Fruit fly (Drosophila melanogaster): ENCODE measurements around the gene primo-1.

primo-1 gene

DNA sequence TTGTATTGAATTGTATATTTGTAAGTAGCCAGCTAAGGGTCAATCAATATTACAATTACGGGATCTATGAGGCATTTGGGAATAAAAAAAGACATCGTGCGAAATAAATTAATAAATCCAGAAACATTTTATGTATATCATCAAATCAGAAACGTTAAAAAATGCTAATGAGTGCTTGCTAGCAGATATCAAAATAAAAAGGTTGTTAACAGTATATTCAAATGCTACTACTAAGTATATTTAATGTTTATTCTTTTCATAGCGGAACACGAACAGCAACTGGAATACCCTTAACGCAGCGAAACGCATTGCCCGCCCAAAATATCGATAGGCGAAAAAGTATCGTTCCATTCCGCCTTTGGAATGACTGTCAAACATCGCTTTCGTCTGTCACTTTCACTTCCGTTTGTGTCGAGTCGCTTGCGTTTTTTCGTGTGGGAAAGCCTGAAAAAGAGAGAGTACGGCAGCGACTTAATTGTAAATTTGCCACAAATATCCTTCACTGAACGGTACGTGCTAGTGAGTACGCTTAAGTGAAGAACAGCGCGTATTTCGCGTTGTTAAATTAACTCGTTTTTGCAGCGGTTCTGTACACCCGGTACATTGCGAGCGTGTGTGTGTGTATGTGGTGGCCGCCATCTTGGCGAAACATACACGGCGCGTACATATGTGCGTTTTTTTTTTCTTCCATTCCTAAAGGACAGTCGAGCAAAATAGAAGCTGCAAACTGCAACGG is 50.5 kb downstream of the primo-1 start, which contains the start of gene B52 (continued):
- TF ChIP-seq Nf-YB (GFP tag; optimal IDR thresholded peaks at IDR 0.05): peak; percentile 42
- TF ChIP-seq CG10321 (GFP tag; IDR thresholded peaks at IDR 0.05): 0 out of 2 replicates have a peak, but pooled peaks have one; percentile 38
- no peak for TF ChIP-seq Doc2 (GFP tag; IDR thresholded peaks at IDR 0.05)
- TF ChIP-seq mam (GFP tag; optimal IDR thresholded peaks at IDR 0.05): peak; percentile 66
- peak; percentile 99 for TF ChIP-seq phol (tag; optimal IDR thresholded peaks at IDR 0.05)
- peak; percentile 42 for TF ChIP-seq CG1529 (GFP tag; optimal IDR thresholded peaks at IDR 0.05)
- 0 out of 2 replicates have a peak, but pooled peaks have one; percentile 20 for TF ChIP-seq klu (GFP tag; IDR thresholded peaks at IDR 0.05)
- TF ChIP-seq NFAT (GFP tag; IDR thresholded peaks at IDR 0.05): peak; percentile 78; the same call in 1 of the 2 replicates
- TF ChIP-seq wor (GFP tag; IDR thresholded peaks at IDR 0.05): no peak
- no peak for TF ChIP-seq CG14965 (GFP tag; optimal IDR thresholded peaks at IDR 0.05; ENCODE audit: borderline replicate concordance)
- TF ChIP-seq Hmr (GFP tag; optimal IDR thresholded peaks at IDR 0.05): peak; percentile 77
- TF ChIP-seq da (GFP tag; optimal IDR thresholded peaks at IDR 0.05): peak; percentile 51
- TF ChIP-seq CG12155 (GFP tag; optimal IDR thresholded peaks at IDR 0.05): no peak
- TF ChIP-seq CG8765 (GFP tag; IDR thresholded peaks at IDR 0.05): 0 out of 2 replicates have a peak, but pooled peaks have one; percentile 41
- TF ChIP-seq seq (GFP tag; IDR thresholded peaks at IDR 0.05): peak; percentile 48; the same call in 1 of the 2 replicates
- peak; percentile 43 for TF ChIP-seq CG18011 (GFP tag; optimal IDR thresholded peaks at IDR 0.05)
- no peak for TF ChIP-seq Elba2 (GFP tag; optimal IDR thresholded peaks at IDR 0.05)
- TF ChIP-seq CG31441 (GFP tag; IDR thresholded peaks at IDR 0.05): no peak; the same call in none of the 2 replicates
- TF ChIP-seq CG4424 (GFP tag; optimal IDR thresholded peaks at IDR 0.05): peak; percentile 50
- TF ChIP-seq cas (GFP tag; IDR thresholded peaks at IDR 0.05): no peak
- TF ChIP-seq CG16815 (GFP tag; optimal IDR thresholded peaks at IDR 0.05): no peak
- TF ChIP-seq CG1233 (GFP tag; optimal IDR thresholded peaks at IDR 0.05): peak; percentile 63
- TF ChIP-seq CG14014 (GFP tag; IDR thresholded peaks at IDR 0.05): no peak; the same call in none of the 2 replicates
- no peak for TF ChIP-seq CG5180 (GFP tag; optimal IDR thresholded peaks at IDR 0.05)
- peak; percentile 10 for TF ChIP-seq Oli (tag; optimal IDR thresholded peaks at IDR 0.05)
- TF ChIP-seq B-H1 (GFP tag; IDR thresholded peaks at IDR 0.05): peak; percentile 28; the same call in 2 of the 3 replicates
- peak; percentile 67 for TF ChIP-seq sqz (GFP tag; optimal IDR thresholded peaks at IDR 0.05)
- no peak for TF ChIP-seq CG7839 (tag; optimal IDR thresholded peaks at IDR 0.05)
